Fruit fly (Drosophila melanogaster) whole organism, embryonic: Measurements from ENCODE around the gene CG10341.
A peak's percentile ranks its signal among the peaks of the same experiment; 100 is the strongest.

ENCODE experiments used
- BtbVII ChIP-seq: fragments of 200-800 bp; sonication (Bioruptor generic); optimal IDR thresholded peaks from 3 replicates; lab custom pipeline; 2017; ENCODE audit warnings: missing biosample characterization, mild to moderate bottlenecking, missing genetic modification characterization
- CG1024 ChIP-seq: fragments of 200-800 bp; sonication (Bioruptor generic); IDR thresholded peaks from 2 replicates; pipeline ENCODE4 v1.3.6; 2022; ENCODE audit warnings: missing biosample characterization, missing genetic modification characterization
- CG10565 ChIP-seq: fragments of 200-800 bp; sonication (Bioruptor generic); optimal IDR thresholded peaks from 3 replicates; lab custom pipeline; 2016; ENCODE audit warnings: missing biosample characterization, mild to moderate bottlenecking, missing genetic modification characterization
- CG10654 ChIP-seq: fragments of 200-800 bp; sonication (Bioruptor generic); optimal IDR thresholded peaks from 2 replicates; lab custom pipeline; 2016; ENCODE audit warnings: missing biosample characterization, missing genetic modification characterization
- CG11695 ChIP-seq: fragments of 200-800 bp; sonication (Bioruptor generic); IDR thresholded peaks from 3 replicates; pipeline ENCODE4 v1.3.6; 2022; ENCODE audit warnings: missing biosample characterization, missing genetic modification characterization
- CG11696 ChIP-seq: fragments of 200-800 bp; sonication (Bioruptor generic); IDR thresholded peaks from 2 replicates; pipeline ENCODE4 v1.3.6; 2022; ENCODE audit warnings: missing biosample characterization, missing genetic modification characterization
- CG12071 ChIP-seq: fragments of 200-800 bp; sonication (Bioruptor generic); optimal IDR thresholded peaks from 3 replicates; lab custom pipeline; 2018; ENCODE audit warnings: missing biosample characterization, mild to moderate bottlenecking, missing genetic modification characterization
- CG12391 ChIP-seq: fragments of 200-800 bp; sonication (Bioruptor generic); optimal IDR thresholded peaks from 3 replicates; lab custom pipeline; 2018; ENCODE audit warnings: missing biosample characterization, mild to moderate bottlenecking, missing genetic modification characterization, moderate library complexity
- CG14710 ChIP-seq: fragments of 200-800 bp; sonication (Bioruptor generic); optimal IDR thresholded peaks from 3 replicates; lab custom pipeline; 2019; ENCODE audit warnings: missing biosample characterization, mild to moderate bottlenecking, missing genetic modification characterization, moderate library complexity
- CG1529 ChIP-seq: fragments of 200-800 bp; sonication (Bioruptor generic); optimal IDR thresholded peaks from 3 replicates; lab custom pipeline; 2018; ENCODE audit warnings: missing biosample characterization, missing genetic modification characterization
- CG1602 ChIP-seq: fragments of 200-800 bp; sonication (Bioruptor generic); optimal IDR thresholded peaks from 3 replicates; lab custom pipeline; 2016; ENCODE audit warnings: missing biosample characterization, missing genetic modification characterization
- CG17568 ChIP-seq: fragments of 200-800 bp; sonication (Bioruptor generic); optimal IDR thresholded peaks from 2 replicates; lab custom pipeline; 2018; ENCODE audit warnings: missing biosample characterization, mild to moderate bottlenecking, missing genetic modification characterization, moderate library complexity
- CG17829 ChIP-seq: fragments of 200-800 bp; optimal IDR thresholded peaks from 2 replicates; lab custom pipeline; 2019; ENCODE audit warnings: missing biosample characterization, mild to moderate bottlenecking, missing genetic modification characterization, moderate library complexity
- CG1792 ChIP-seq: fragments of 200-800 bp; sonication (Bioruptor generic); optimal IDR thresholded peaks from 2 replicates; lab custom pipeline; 2016; ENCODE audit warnings: missing biosample characterization, missing genetic modification characterization
- CG1832 ChIP-seq: fragments of 200-800 bp; sonication (Bioruptor generic); optimal IDR thresholded peaks from 2 replicates; lab custom pipeline; 2017; ENCODE audit warnings: missing biosample characterization, mild to moderate bottlenecking, missing genetic modification characterization, inconsistent platforms
- CG2116 ChIP-seq: fragments of 200-800 bp; sonication (Bioruptor generic); optimal IDR thresholded peaks from 3 replicates; lab custom pipeline; 2018; ENCODE audit warnings: missing biosample characterization, mild to moderate bottlenecking, missing genetic modification characterization
- CG2202 ChIP-seq: fragments of 200-800 bp; sonication (Bioruptor generic); optimal IDR thresholded peaks from 2 replicates; lab custom pipeline; 2018; ENCODE audit warnings: missing biosample characterization, mild to moderate bottlenecking, missing genetic modification characterization
- CG6175 ChIP-seq: fragments of 200-800 bp; sonication (Bioruptor generic); IDR thresholded peaks from 3 replicates; pipeline ENCODE4 v1.3.6; 2022; ENCODE audit warnings: missing biosample characterization, missing genetic modification characterization
- CG6791 ChIP-seq: fragments of 200-800 bp; sonication (Bioruptor generic); IDR thresholded peaks from 3 replicates; pipeline ENCODE4 v1.3.6; 2022; ENCODE audit warnings: missing biosample characterization, missing genetic modification characterization; ENCODE audit not compliant: partially characterized antibody
- CG8089 ChIP-seq: fragments of 200-800 bp; sonication (Bioruptor generic); optimal IDR thresholded peaks from 3 replicates; lab custom pipeline; 2016; ENCODE audit warnings: missing biosample characterization, missing genetic modification characterization
- CG8388 ChIP-seq: fragments of 200-800 bp; sonication (Bioruptor generic); optimal IDR thresholded peaks from 2 replicates; lab custom pipeline; 2019; ENCODE audit warnings: missing biosample characterization, mild to moderate bottlenecking, missing genetic modification characterization, moderate library complexity
- CkIIα-i1 ChIP-seq: fragments of 200-800 bp; sonication (Bioruptor generic); IDR thresholded peaks from 2 replicates; pipeline ENCODE4 v1.3.6; 2022; ENCODE audit warnings: missing biosample characterization, missing genetic modification characterization
- Fer1 ChIP-seq: fragments of 200-800 bp; sonication (Bioruptor generic); optimal IDR thresholded peaks from 2 replicates; lab custom pipeline; 2017; ENCODE audit warnings: missing biosample characterization, mild to moderate bottlenecking, missing genetic modification characterization
- GATAe ChIP-seq: fragments of 200-800 bp; sonication (Bioruptor generic); conservative IDR thresholded peaks from 2 replicates; pipeline ENCODE4 v1.3.6; 2022; ENCODE audit warnings: missing biosample characterization, missing genetic modification characterization
- H2.0 ChIP-seq: fragments of 200-800 bp; sonication (Bioruptor generic); IDR thresholded peaks from 2 replicates; pipeline ENCODE4 v1.3.6; 2022; ENCODE audit warnings: missing biosample characterization, missing genetic modification characterization
- Hand ChIP-seq: fragments of 200-800 bp; sonication (Bioruptor generic); optimal IDR thresholded peaks from 2 replicates; lab custom pipeline; 2017; ENCODE audit warnings: mild to moderate bottlenecking, missing biosample characterization, missing genetic modification reagents, missing genetic modification characterization
- Hsf ChIP-seq: fragments of 200-800 bp; sonication (Bioruptor generic); optimal IDR thresholded peaks from 3 replicates; lab custom pipeline; 2016; ENCODE audit warnings: missing biosample characterization, missing genetic modification characterization
- Nf-YA ChIP-seq: fragments of 200-800 bp; sonication (Bioruptor generic); IDR thresholded peaks from 2 replicates; pipeline ENCODE4 v1.3.6; 2022; ENCODE audit warnings: missing biosample characterization, missing genetic modification characterization
- Oli ChIP-seq: fragments of 200-800 bp; sonication (Bioruptor generic); optimal IDR thresholded peaks from 2 replicates; lab custom pipeline; 2018; ENCODE audit warnings: missing biosample characterization, mild to moderate bottlenecking, missing genetic modification characterization, moderate library complexity
- Poxn ChIP-seq: fragments of 200-800 bp; sonication (Bioruptor generic); IDR thresholded peaks from 2 replicates; pipeline ENCODE4 v1.3.6; 2022; ENCODE audit warnings: missing biosample characterization, missing genetic modification characterization
- Scr ChIP-seq: fragments of 200-800 bp; sonication (Bioruptor generic); IDR thresholded peaks from 2 replicates; pipeline ENCODE4 v1.3.6; 2022; ENCODE audit warnings: missing biosample characterization, missing genetic modification characterization; ENCODE audit not compliant: partially characterized antibody
- dm ChIP-seq: fragments of 200-800 bp; sonication (Bioruptor generic); optimal IDR thresholded peaks from 3 replicates; lab custom pipeline; 2016; ENCODE audit warnings: missing biosample characterization, missing genetic modification characterization
- ems ChIP-seq: fragments of 200-800 bp; sonication (Bioruptor generic); optimal IDR thresholded peaks from 3 replicates; lab custom pipeline; 2016; ENCODE audit warnings: missing biosample characterization, missing genetic modification characterization
- eve ChIP-seq, 2 experiments: fragments of >200 bp; optimal IDR thresholded peaks; 2 replicates each; lab custom pipeline; 2017; ENCODE audit warnings: missing biosample characterization in 2 of 2, missing genetic modification characterization in 2 of 2
- grau ChIP-seq: fragments of 200-800 bp; optimal IDR thresholded peaks from 3 replicates; lab custom pipeline; 2019; ENCODE audit warnings: missing biosample characterization, mild to moderate bottlenecking, missing genetic modification characterization, moderate library complexity
- hth ChIP-seq: fragments of >200 bp; optimal IDR thresholded peaks from 2 replicates; lab custom pipeline; 2017; ENCODE audit warnings: inconsistent platforms
- jumu ChIP-seq: fragments of 200-800 bp; sonication (Bioruptor generic); optimal IDR thresholded peaks from 3 replicates; lab custom pipeline; 2016; ENCODE audit warnings: missing biosample characterization, missing genetic modification characterization
- kah ChIP-seq: fragments of 200-800 bp; sonication (Bioruptor generic); optimal IDR thresholded peaks from 2 replicates; lab custom pipeline; 2018; ENCODE audit warnings: missing biosample characterization, mild to moderate bottlenecking, missing genetic modification characterization
- ken ChIP-seq: fragments of 200-800 bp; sonication (Bioruptor generic); IDR thresholded peaks from 3 replicates; pipeline ENCODE4 v1.3.6; 2022; ENCODE audit warnings: missing biosample characterization, missing genetic modification characterization
- mam ChIP-seq: fragments of 200-800 bp; sonication (Bioruptor generic); optimal IDR thresholded peaks from 3 replicates; lab custom pipeline; 2016; ENCODE audit warnings: missing biosample characterization, missing genetic modification characterization
- nmo ChIP-seq: fragments of 200-800 bp; sonication (Bioruptor generic); optimal IDR thresholded peaks from 2 replicates; lab custom pipeline; 2018; ENCODE audit warnings: missing biosample characterization, mild to moderate bottlenecking, missing genetic modification characterization, moderate library complexity
- odd ChIP-seq: fragments of 200-800 bp; sonication (Bioruptor generic); optimal IDR thresholded peaks from 2 replicates; lab custom pipeline; 2017; ENCODE audit warnings: missing biosample characterization, mild to moderate bottlenecking, missing genetic modification characterization
- rib ChIP-seq: fragments of 200-800 bp; sonication (Bioruptor generic); IDR thresholded peaks from 2 replicates; pipeline ENCODE4 v1.3.6; 2022; ENCODE audit warnings: missing biosample characterization, missing genetic modification characterization
- salm ChIP-seq: fragments of 200-800 bp; sonication (Bioruptor generic); optimal IDR thresholded peaks from 2 replicates; lab custom pipeline; 2018; ENCODE audit warnings: missing biosample characterization, mild to moderate bottlenecking, missing genetic modification characterization
- scrt ChIP-seq: fragments of 200-800 bp; sonication (Bioruptor generic); optimal IDR thresholded peaks from 2 replicates; lab custom pipeline; 2018; ENCODE audit warnings: missing biosample characterization, mild to moderate bottlenecking, missing genetic modification characterization, moderate library complexity
- sug ChIP-seq: fragments of 200-800 bp; optimal IDR thresholded peaks from 2 replicates; lab custom pipeline; 2019; ENCODE audit warnings: missing biosample characterization, mild to moderate bottlenecking, missing genetic modification characterization, moderate library complexity
- unc-4 ChIP-seq: fragments of 200-800 bp; sonication (Bioruptor generic); IDR thresholded peaks from 2 replicates; pipeline ENCODE4 v1.3.6; 2022; ENCODE audit warnings: missing biosample characterization, missing genetic modification characterization; ENCODE audit not compliant: partially characterized antibody
- vnd ChIP-seq: fragments of 200-800 bp; sonication (Bioruptor generic); IDR thresholded peaks from 3 replicates; pipeline ENCODE4 v1.3.6; 2022; ENCODE audit warnings: missing biosample characterization, missing genetic modification characterization; ENCODE audit not compliant: partially characterized antibody
- yki ChIP-seq: fragments of >200 bp; optimal IDR thresholded peaks from 3 replicates; lab custom pipeline; 2018

CG10341 gene

DNA sequence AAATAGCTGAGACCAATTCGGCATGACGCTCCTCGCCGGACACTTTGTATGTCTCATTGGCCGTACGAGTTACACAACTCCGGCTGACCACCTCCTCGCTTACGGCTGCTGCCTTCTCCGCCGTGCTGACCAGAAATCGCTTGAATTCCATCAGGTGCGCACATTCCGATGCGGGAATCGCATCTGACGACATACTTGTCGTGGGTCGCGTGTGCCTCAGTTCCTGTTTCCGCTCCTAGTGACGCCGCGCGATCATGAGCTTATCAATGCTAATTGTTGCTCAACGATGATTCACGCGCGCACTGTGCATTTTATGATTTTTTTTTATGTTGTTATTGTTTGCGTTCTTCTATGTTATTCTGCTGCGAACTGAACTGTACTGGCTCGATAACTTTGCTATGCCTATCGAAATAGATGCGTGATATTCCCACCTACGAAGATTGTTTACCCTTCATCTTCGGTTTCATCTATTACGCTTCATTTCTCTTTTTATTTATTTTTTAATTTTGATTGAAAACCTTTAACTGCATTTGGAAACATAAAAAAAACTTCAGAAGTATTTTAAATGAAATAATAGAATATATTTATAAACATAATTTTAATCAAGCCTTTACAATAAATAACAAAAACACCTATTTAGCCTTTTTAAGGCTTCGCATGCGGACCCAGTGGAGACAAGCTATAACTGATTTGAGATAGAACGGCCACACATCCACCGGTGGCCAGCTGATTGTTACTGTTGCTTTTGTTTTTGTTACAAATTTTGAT, 4.4 kb downstream of the CG10341 start, which contains the start of the genes CG10376 and CG10343 (continued):
- TF ChIP-seq vnd (GFP tag; lab: Robert Waterston, UW) = no peak
- peak; percentile 72; the same call in 1 of the 2 replicates for TF ChIP-seq rib
- peak; percentile 33; the same call in 1 of the 3 replicates for TF ChIP-seq CG6175 (GFP tag; lab: Robert Waterston, UW)
- TF ChIP-seq CG10654 = peak; percentile 84
- peak; percentile 95 for TF ChIP-seq sug (tag; lab: Kevin White, UChicago)
- no peak for TF ChIP-seq Nf-YA
- TF ChIP-seq CG1529 (GFP tag; lab: Kevin White, UChicago) = peak; percentile 62
- peak; percentile 59 for TF ChIP-seq odd (GFP tag; lab: Kevin White, UChicago)
- peak; percentile 95 for TF ChIP-seq CG17829 (tag; lab: Kevin White, UChicago)
- TF ChIP-seq CkIIα-i1 (GFP tag; lab: Robert Waterston, UW) = no peak
- peak; percentile 96 for TF ChIP-seq CG12391 (tag; lab: Kevin White, UChicago)
- peak; percentile 89 for TF ChIP-seq scrt
- TF ChIP-seq CG2202 = peak; percentile 66
- peak; percentile 68 for TF ChIP-seq BtbVII (GFP tag; lab: Kevin White, UChicago)
- peak; percentile 77 for TF ChIP-seq H2.0 (GFP tag; lab: Robert Waterston, UW)
- TF ChIP-seq CG8089 (GFP tag; lab: Kevin White, UChicago) = no peak
- TF ChIP-seq Scr (GFP tag; lab: Robert Waterston, UW) = 0 out of 2 replicates have a peak, but pooled peaks have one; percentile 16
- TF ChIP-seq CG1832 (GFP tag; lab: Kevin White, UChicago) = no peak
- no peak for TF ChIP-seq yki (lab: Kevin White, UChicago)
- peak; percentile 69; the same call in 2 of the 3 replicates for TF ChIP-seq ken (GFP tag; lab: Robert Waterston, UW)
- TF ChIP-seq Oli (tag; lab: Kevin White, UChicago) = peak; percentile 89
- peak; percentile 70; the same call in 1 of the 3 replicates for TF ChIP-seq CG11695 (GFP tag; lab: Robert Waterston, UW)
- TF ChIP-seq Hand = peak; percentile 41
- peak; percentile 33 for TF ChIP-seq CG1792 (GFP tag; lab: Kevin White, UChicago)
- TF ChIP-seq jumu (GFP tag; lab: Kevin White, UChicago) = peak; percentile 22
- peak; percentile 5 for TF ChIP-seq ems (GFP tag; lab: Kevin White, UChicago)
- TF ChIP-seq CG1602 (GFP tag; lab: Kevin White, UChicago) = peak; percentile 91
- TF ChIP-seq CG2116 (GFP tag; lab: Kevin White, UChicago) = peak; percentile 81
- TF ChIP-seq CG8388 (GFP tag; lab: Kevin White, UChicago) = peak; percentile 85
- peak; percentile 78 for TF ChIP-seq CG6791 (GFP tag; lab: Robert Waterston, UW)
- peak; percentile 40; the same call in 1 of the 2 replicates for TF ChIP-seq unc-4 (GFP tag; lab: Robert Waterston, UW)
- TF ChIP-seq CG11696 (GFP tag; lab: Robert Waterston, UW) = 0 out of 2 replicates have a peak, but pooled peaks have one; percentile 33
- TF ChIP-seq CG1024 (GFP tag; lab: Robert Waterston, UW) = peak; percentile 83
- peak; percentile 93 for TF ChIP-seq grau (tag; lab: Kevin White, UChicago)
- peak; percentile 69 for TF ChIP-seq mam
- peak; percentile 48; the same call in 1 of the 2 replicates for TF ChIP-seq Poxn (GFP tag; lab: Robert Waterston, UW)
- TF ChIP-seq CG14710 (tag; lab: Kevin White, UChicago) = peak; percentile 96
- TF ChIP-seq nmo (GFP tag; lab: Kevin White, UChicago) = peak; percentile 98
- no peak for TF ChIP-seq hth (lab: Kevin White, UChicago)
- TF ChIP-seq CG12071 (GFP tag; lab: Kevin White, UChicago) = no peak
- TF ChIP-seq Hsf (GFP tag; lab: Kevin White, UChicago) = peak; percentile 67
- peak; percentile 70 for TF ChIP-seq salm
- no peak for TF ChIP-seq eve (GFP tag; optimal IDR thresholded peaks at IDR 0.05; lab: Kevin White, UChicago)
- TF ChIP-seq GATAe (GFP tag; lab: Robert Waterston, UW) = peak; percentile 63
- TF ChIP-seq CG17568 (GFP tag; lab: Kevin White, UChicago) = peak; percentile 32
- TF ChIP-seq kah (GFP tag; lab: Kevin White, UChicago) = peak; percentile 54
- no peak for TF ChIP-seq CG10565 (GFP tag; lab: Kevin White, UChicago)
- peak; percentile 81 for TF ChIP-seq Fer1 (GFP tag; lab: Kevin White, UChicago)
- TF ChIP-seq dm (GFP tag; lab: Kevin White, UChicago) = peak; percentile 21
